Fruit fly (Drosophila melanogaster): Measurements from ENCODE around the gene CG44000.
A peak's percentile ranks its signal among the peaks of the same experiment; 100 is the strongest.

The CG44000 gene

dm6 chr2L:5000287-5000871, 42.7 kb upstream of the CG44000 start (continued):
- TF ChIP-seq Rel (GFP tag; optimal IDR thresholded peaks at IDR 0.05) (peak; percentile 63), Rel (tag; optimal IDR thresholded peaks at IDR 0.05) (peak; percentile 62)

- peak; percentile 23 for TF ChIP-seq Vsx2 (GFP tag; optimal IDR thresholded peaks at IDR 0.05; ENCODE audit: partially characterized antibody)
- TF ChIP-seq GATAd (GFP tag; optimal IDR thresholded peaks at IDR 0.05), result no peak
- TF ChIP-seq Abd-B (GFP tag; optimal IDR thresholded peaks at IDR 0.05), result no peak
- TF ChIP-seq tai (GFP tag; optimal IDR thresholded peaks at IDR 0.05), result no peak
- peak; percentile 76 for TF ChIP-seq Myc (optimal IDR thresholded peaks at IDR 0.05)
- TF ChIP-seq jim (GFP tag; optimal IDR thresholded peaks at IDR 0.05), result no peak
- peak; percentile 93 for TF ChIP-seq lola (GFP tag; optimal IDR thresholded peaks at IDR 0.05)
- peak; percentile 7 for TF ChIP-seq sv (GFP tag; optimal IDR thresholded peaks at IDR 0.05)
- TF ChIP-seq Dif (GFP tag; optimal IDR thresholded peaks at IDR 0.05; ENCODE audit: partially characterized antibody), result peak; percentile 77
- TF ChIP-seq Rel (GFP tag; optimal IDR thresholded peaks at IDR 0.05), result no peak
- TF ChIP-seq Rel (tag; optimal IDR thresholded peaks at IDR 0.05), result peak; percentile 13
- no peak for TF ChIP-seq fru (GFP tag; optimal IDR thresholded peaks at IDR 0.05)
- peak; percentile 97 for TF ChIP-seq N (GFP tag; optimal IDR thresholded peaks at IDR 0.05)
- peak; percentile 61 for TF ChIP-seq Hr78 (GFP tag; optimal IDR thresholded peaks at IDR 0.05)
- no peak for TF ChIP-seq Dfd (GFP tag; optimal IDR thresholded peaks at IDR 0.05)
Measured at dm6 chr2L:5000919-5001581, 42.0 kb upstream of the CG44000 start.

dm6 chr2L:5001582-5001929, 41.5 kb upstream of the CG44000 start:
- TF ChIP-seq foxo (GFP tag; optimal IDR thresholded peaks at IDR 0.05) (peak in 1 of 2 experiments; percentile 34), brk (GFP tag; optimal IDR thresholded peaks at IDR 0.05) (peak; percentile 40), Dif (GFP tag; optimal IDR thresholded peaks at IDR 0.05; ENCODE audit: partially characterized antibody) (no peak), lola (GFP tag; optimal IDR thresholded peaks at IDR 0.05) (no peak), Dfd (GFP tag; optimal IDR thresholded peaks at IDR 0.05) (no peak), psq (GFP tag; optimal IDR thresholded peaks at IDR 0.05) (no peak), dsf (GFP tag; optimal IDR thresholded peaks at IDR 0.05; ENCODE audit: borderline replicate concordance) (no peak), Vsx2 (GFP tag; optimal IDR thresholded peaks at IDR 0.05; ENCODE audit: partially characterized antibody) (no peak)

- TF ChIP-seq dmrt93B (GFP tag; optimal IDR thresholded peaks at IDR 0.05) (no peak), Dif (GFP tag; optimal IDR thresholded peaks at IDR 0.05; ENCODE audit: partially characterized antibody) (no peak), lola (GFP tag; optimal IDR thresholded peaks at IDR 0.05) (no peak), CG9705 (GFP tag; optimal IDR thresholded peaks at IDR 0.05) (no peak), CG32264 (GFP tag; optimal IDR thresholded peaks at IDR 0.05) (no peak), woc (GFP tag; optimal IDR thresholded peaks at IDR 0.05) (no peak), brk (GFP tag; optimal IDR thresholded peaks at IDR 0.05) (no peak)
Measured at dm6 chr2L:5002031-5002430, 41.0 kb upstream of the CG44000 start.

- TF ChIP-seq Hr78 (GFP tag; optimal IDR thresholded peaks at IDR 0.05) (no peak), fru (GFP tag; optimal IDR thresholded peaks at IDR 0.05) (peak; percentile 72), CG32264 (GFP tag; optimal IDR thresholded peaks at IDR 0.05) (peak; percentile 14), OdsH (GFP tag; optimal IDR thresholded peaks at IDR 0.05) (peak; percentile 81), Sp1 (GFP tag; optimal IDR thresholded peaks at IDR 0.05) (peak; percentile 46), Hnf4 (GFP tag; optimal IDR thresholded peaks at IDR 0.05) (peak; percentile 61), foxo (GFP tag; optimal IDR thresholded peaks at IDR 0.05) (peak in 1 of 2 experiments; percentile 75), psq (GFP tag; optimal IDR thresholded peaks at IDR 0.05) (peak; percentile 39), h (GFP tag; optimal IDR thresholded peaks at IDR 0.05) (peak; percentile 78), sage (GFP tag; optimal IDR thresholded peaks at IDR 0.05) (no peak), CG9705 (GFP tag; optimal IDR thresholded peaks at IDR 0.05) (no peak), ey (GFP tag; optimal IDR thresholded peaks at IDR 0.05) (peak; percentile 78), tai (GFP tag; optimal IDR thresholded peaks at IDR 0.05) (peak; percentile 13), Jra (GFP tag; optimal IDR thresholded peaks at IDR 0.05) (peak; percentile 17), rgr (GFP tag; optimal IDR thresholded peaks at IDR 0.05) (peak; percentile 73), br (GFP tag; optimal IDR thresholded peaks at IDR 0.05) (peak; percentile 62), woc (GFP tag; optimal IDR thresholded peaks at IDR 0.05) (peak; percentile 19), jim (GFP tag; optimal IDR thresholded peaks at IDR 0.05) (no peak), lola (GFP tag; optimal IDR thresholded peaks at IDR 0.05) (no peak), CrebA (GFP tag; optimal IDR thresholded peaks at IDR 0.05; ENCODE audit: borderline replicate concordance) (no peak), dl (GFP tag; optimal IDR thresholded peaks at IDR 0.05; ENCODE audit: insufficient read depth in 1 of 2, partially characterized antibody in 2 of 2) (no peak)
Measured at dm6 chr2L:5002711-5003402, 40.2 kb upstream of the CG44000 start.
